Worm (Caenorhabditis elegans) whole organism, L3 larva: ENCODE measurements around the gene C49C3.8.

Experiments used
- aly-2 ChIP-seq: fragments of 150-350 bp; optimal IDR thresholded peaks from 2 replicates; lab custom pipeline; 2014; ENCODE audit warnings: missing biosample characterization, missing genetic modification characterization
- ama-1 ChIP-seq: fragments of 150-350 bp; optimal IDR thresholded peaks from 2 replicates; lab custom pipeline; 2018
- ceh-16 ChIP-seq: sonication (generic microtip); optimal IDR thresholded peaks from 2 replicates; lab custom pipeline; 2017; ENCODE audit warnings: missing biosample characterization, missing genetic modification characterization
- ceh-28 ChIP-seq: fragments of 150-350 bp; optimal IDR thresholded peaks from 2 replicates; lab custom pipeline; 2014; ENCODE audit warnings: missing biosample characterization, missing genetic modification reagents, missing genetic modification characterization
- ceh-9 ChIP-seq: sonication (generic microtip); optimal IDR thresholded peaks from 2 replicates; lab custom pipeline; 2018; ENCODE audit warnings: missing biosample characterization, missing genetic modification characterization
- daf-12 ChIP-seq: fragments of 150-350 bp; optimal IDR thresholded peaks from 2 replicates; lab custom pipeline; 2014; ENCODE audit warnings: missing biosample characterization, missing genetic modification reagents, missing genetic modification characterization
- egl-27 ChIP-seq: sonication (generic microtip); optimal IDR thresholded peaks from 4 replicates; lab custom pipeline; 2017; ENCODE audit warnings: missing biosample characterization, missing genetic modification reagents, missing genetic modification characterization
- egl-5 ChIP-seq: fragments of 150-350 bp; optimal IDR thresholded peaks from 2 replicates; lab custom pipeline; 2017; ENCODE audit warnings: missing biosample characterization, missing genetic modification reagents, missing genetic modification characterization, inconsistent platforms
- elt-1 ChIP-seq: fragments of 150-350 bp; optimal IDR thresholded peaks from 2 replicates; lab custom pipeline; 2014; ENCODE audit warnings: missing biosample characterization, missing genetic modification characterization
- elt-3 ChIP-seq, 3 experiments: fragments of 150-350 bp in 1 of 3; sonication (generic microtip) in 2 of 3; optimal IDR thresholded peaks; 2 replicates in 2 of 3; 4 replicates in 1 of 3; lab custom pipeline; 2014 to 2017; ENCODE audit warnings: missing biosample characterization in 3 of 3, missing genetic modification characterization in 3 of 3
- eor-1 ChIP-seq, 2 experiments: fragments of 150-350 bp; optimal IDR thresholded peaks; 2 replicates each; lab custom pipeline; 2014 to 2018; ENCODE audit warnings: missing biosample characterization in 2 of 2, missing genetic modification characterization in 2 of 2
- fkh-10 ChIP-seq: sonication (generic microtip); optimal IDR thresholded peaks from 2 replicates; lab custom pipeline; 2017; ENCODE audit warnings: missing biosample characterization, missing genetic modification reagents, missing genetic modification characterization
- fkh-2 ChIP-seq: fragments of 150-350 bp; optimal IDR thresholded peaks from 2 replicates; lab custom pipeline; 2014; ENCODE audit warnings: missing biosample characterization, missing genetic modification reagents, missing genetic modification characterization
- fos-1 ChIP-seq: fragments of 150-350 bp; optimal IDR thresholded peaks from 2 replicates; lab custom pipeline; 2014; ENCODE audit warnings: missing biosample characterization, missing genetic modification characterization
- jun-1 ChIP-seq: fragments of 150-350 bp; optimal IDR thresholded peaks from 2 replicates; lab custom pipeline; 2014; ENCODE audit warnings: missing biosample characterization, missing genetic modification reagents, missing genetic modification characterization
- lin-15B ChIP-seq: fragments of 150-350 bp; optimal IDR thresholded peaks from 2 replicates; lab custom pipeline; 2014; ENCODE audit warnings: missing biosample characterization, missing genetic modification characterization
- lin-39 ChIP-seq: fragments of 150-350 bp; optimal IDR thresholded peaks from 2 replicates; lab custom pipeline; 2018; ENCODE audit warnings: missing biosample characterization, missing genetic modification reagents, missing genetic modification characterization
- lsy-12 ChIP-seq: sonication (generic microtip); optimal IDR thresholded peaks from 2 replicates; lab custom pipeline; 2016; ENCODE audit warnings: mild to moderate bottlenecking, missing genetic modification characterization, missing compliant biosample characterization
- mdl-1 ChIP-seq: fragments of 150-350 bp; optimal IDR thresholded peaks from 2 replicates; lab custom pipeline; 2014; ENCODE audit warnings: missing biosample characterization, missing genetic modification characterization
- mml-1 ChIP-seq: fragments of 150-350 bp; sonication (generic microtip); optimal IDR thresholded peaks from 3 replicates; lab custom pipeline; 2014; ENCODE audit warnings: missing biosample characterization, missing genetic modification characterization
- nfya-1 ChIP-seq: sonication (generic microtip); optimal IDR thresholded peaks from 2 replicates; lab custom pipeline; 2017; ENCODE audit warnings: missing genetic modification characterization, mild to moderate bottlenecking, missing compliant biosample characterization, antibody characterized with exemption, moderate library complexity; ENCODE audit not compliant: insufficient read depth
- nhr-11 ChIP-seq: fragments of 150-350 bp; optimal IDR thresholded peaks from 2 replicates; lab custom pipeline; 2014; ENCODE audit warnings: missing biosample characterization, missing genetic modification characterization
- nhr-12 ChIP-seq: fragments of 150-350 bp; optimal IDR thresholded peaks from 2 replicates; lab custom pipeline; 2014; ENCODE audit warnings: missing biosample characterization, missing genetic modification characterization
- nhr-23 ChIP-seq: fragments of 150-350 bp; optimal IDR thresholded peaks from 2 replicates; lab custom pipeline; 2014; ENCODE audit warnings: missing biosample characterization, missing genetic modification reagents, missing genetic modification characterization
- nhr-237 ChIP-seq: fragments of 150-350 bp; optimal IDR thresholded peaks from 2 replicates; lab custom pipeline; 2014; ENCODE audit warnings: missing biosample characterization, missing genetic modification characterization
- nhr-28 ChIP-seq: fragments of 150-350 bp; optimal IDR thresholded peaks from 2 replicates; lab custom pipeline; 2014; ENCODE audit warnings: missing biosample characterization, missing genetic modification characterization
- nhr-43 ChIP-seq: sonication (generic microtip); optimal IDR thresholded peaks from 2 replicates; lab custom pipeline; 2016; ENCODE audit warnings: mild to moderate bottlenecking, missing genetic modification characterization, missing compliant biosample characterization; ENCODE audit not compliant: poor library complexity, severe bottlenecking
- nhr-67 ChIP-seq: fragments of 150-350 bp; optimal IDR thresholded peaks from 2 replicates; lab custom pipeline; 2014; ENCODE audit warnings: missing biosample characterization, missing genetic modification characterization
- nhr-76 ChIP-seq: fragments of 150-350 bp; sonication (generic microtip); optimal IDR thresholded peaks from 5 replicates; lab custom pipeline; 2014; ENCODE audit warnings: missing biosample characterization, missing genetic modification characterization
- pqm-1 ChIP-seq: fragments of 150-350 bp; optimal IDR thresholded peaks from 2 replicates; lab custom pipeline; 2017; ENCODE audit warnings: missing biosample characterization, missing genetic modification characterization, inconsistent platforms
- sea-2 ChIP-seq: fragments of 150-350 bp; sonication (generic microtip); optimal IDR thresholded peaks from 4 replicates; lab custom pipeline; 2014; ENCODE audit warnings: missing biosample characterization, missing genetic modification reagents, missing genetic modification characterization
- tbx-2 ChIP-seq: sonication (generic microtip); optimal IDR thresholded peaks from 2 replicates; lab custom pipeline; 2016; ENCODE audit warnings: mild to moderate bottlenecking, missing genetic modification characterization, missing compliant biosample characterization
- unc-39 ChIP-seq: sonication (generic microtip); optimal IDR thresholded peaks from 4 replicates; lab custom pipeline; 2017; ENCODE audit warnings: missing biosample characterization, missing genetic modification characterization
- unc-62 ChIP-seq: fragments of 150-350 bp; sonication (generic microtip); optimal IDR thresholded peaks from 4 replicates; lab custom pipeline; 2014; ENCODE audit warnings: missing biosample characterization, missing genetic modification reagents, missing genetic modification characterization
- zag-1 ChIP-seq: fragments of 150-350 bp; optimal IDR thresholded peaks from 2 replicates; lab custom pipeline; 2014; ENCODE audit warnings: missing biosample characterization, missing genetic modification characterization
- ztf-4 ChIP-seq: fragments of 150-350 bp; optimal IDR thresholded peaks from 2 replicates; lab custom pipeline; 2014; ENCODE audit warnings: missing biosample characterization, missing genetic modification characterization

Gene C49C3.8

ce11 chrIV:17351586-17351985, 16.6 kb downstream of the C49C3.8 start, which contains the start of gene clec-199:
clec-199 (plus strand) TSS chrIV:17351886.
- no peak for TF ChIP-seq unc-62
- TF ChIP-seq fkh-2 (tag; lab: Kevin White, UChicago): no peak
- TF ChIP-seq nhr-23: no peak
- TF ChIP-seq nhr-12: no peak
- TF ChIP-seq tbx-2 (tag; lab: Kevin White, UChicago): no peak
- no peak for TF ChIP-seq mdl-1 (tag; lab: Kevin White, UChicago)
- TF ChIP-seq nhr-67 (tag; lab: Kevin White, UChicago): no peak
- no peak for TF ChIP-seq eor-1 (tag; optimal IDR thresholded peaks at IDR 0.05; lab: Kevin White, UChicago)
- no peak for TF ChIP-seq nhr-237 (tag; lab: Kevin White, UChicago)
- TF ChIP-seq egl-5 (tag; lab: Kevin White, UChicago): no peak
- no peak for TF ChIP-seq nfya-1 (tag; lab: Kevin White, UChicago)
- no peak for TF ChIP-seq zag-1
- TF ChIP-seq fkh-10: no peak
- no peak for TF ChIP-seq ama-1 (lab: Kevin White, UChicago)
- TF ChIP-seq ceh-28 (tag; lab: Kevin White, UChicago): no peak
- no peak for TF ChIP-seq lin-39 (tag; lab: Kevin White, UChicago)
- TF ChIP-seq jun-1 (tag; lab: Kevin White, UChicago): no peak
- no peak for TF ChIP-seq nhr-28

ce11 chrIV:17361143-17361542, 26.1 kb downstream of the C49C3.8 start, which contains the start of gene clec-202:
clec-202 (plus strand) TSS chrIV:17361443.
- TF ChIP-seq nhr-28 (no peak), unc-39 (tag; lab: Kevin White, UChicago) (no peak), lin-39 (tag; lab: Kevin White, UChicago) (no peak), nhr-23 (no peak), fos-1 (tag; lab: Kevin White, UChicago) (no peak), lsy-12 (tag; lab: Kevin White, UChicago) (no peak), eor-1 (tag; optimal IDR thresholded peaks at IDR 0.05; lab: Kevin White, UChicago) (no peak), nhr-43 (no peak), nhr-11 (tag; lab: Kevin White, UChicago) (no peak), pqm-1 (tag; lab: Kevin White, UChicago) (no peak), tbx-2 (tag; lab: Kevin White, UChicago) (no peak), elt-1 (tag; lab: Kevin White, UChicago) (no peak), ceh-9 (tag; lab: Kevin White, UChicago) (no peak), egl-27 (tag; lab: Kevin White, UChicago) (no peak), mml-1 (tag; lab: Kevin White, UChicago) (no peak), ceh-28 (tag; lab: Kevin White, UChicago) (no peak), elt-3 (tag; optimal IDR thresholded peaks at IDR 0.05; lab: Kevin White, UChicago) (no peak)

- TF ChIP-seq unc-62: no peak
- TF ChIP-seq fos-1 (tag; lab: Kevin White, UChicago): no peak
- no peak for TF ChIP-seq lin-15B (tag; lab: Kevin White, UChicago)
- TF ChIP-seq ceh-28 (tag; lab: Kevin White, UChicago): no peak
- TF ChIP-seq sea-2 (GFP tag; lab: Kevin White, UChicago): no peak
- no peak for TF ChIP-seq eor-1 (tag; optimal IDR thresholded peaks at IDR 0.05; lab: Kevin White, UChicago)
- TF ChIP-seq nhr-67 (tag; lab: Kevin White, UChicago): no peak
- no peak for TF ChIP-seq aly-2
- TF ChIP-seq nhr-23: no peak
- no peak for TF ChIP-seq daf-12 (tag; lab: Kevin White, UChicago)
Measured at ce11 chrIV:17367294-17367693, 32.3 kb downstream of the C49C3.8 start, which contains the start of gene zipt-17. zipt-17 (minus strand) TSS chrIV:17367394.

- TF ChIP-seq lin-15B (tag; lab: Kevin White, UChicago): no peak
- TF ChIP-seq zag-1: no peak
- no peak for TF ChIP-seq nhr-23
- no peak for TF ChIP-seq nhr-11 (tag; lab: Kevin White, UChicago)
- no peak for TF ChIP-seq nhr-67 (tag; lab: Kevin White, UChicago)
- no peak for TF ChIP-seq ztf-4 (tag; lab: Kevin White, UChicago)
- TF ChIP-seq aly-2: no peak
- TF ChIP-seq nhr-76 (tag; lab: Kevin White, UChicago): no peak
- no peak for TF ChIP-seq unc-62
- no peak for TF ChIP-seq ceh-16 (tag; lab: Kevin White, UChicago)
Measured at ce11 chrIV:17368292-17368691, 33.3 kb downstream of the C49C3.8 start, which contains the start of gene trh-1. trh-1 (plus strand) TSS chrIV:17368592.
